Worm (Caenorhabditis elegans): ENCODE measurements around the gene F36H1.3.
A peak's percentile ranks its signal among the peaks of the same experiment; 100 is the strongest.

The F36H1.3 gene

DNA sequence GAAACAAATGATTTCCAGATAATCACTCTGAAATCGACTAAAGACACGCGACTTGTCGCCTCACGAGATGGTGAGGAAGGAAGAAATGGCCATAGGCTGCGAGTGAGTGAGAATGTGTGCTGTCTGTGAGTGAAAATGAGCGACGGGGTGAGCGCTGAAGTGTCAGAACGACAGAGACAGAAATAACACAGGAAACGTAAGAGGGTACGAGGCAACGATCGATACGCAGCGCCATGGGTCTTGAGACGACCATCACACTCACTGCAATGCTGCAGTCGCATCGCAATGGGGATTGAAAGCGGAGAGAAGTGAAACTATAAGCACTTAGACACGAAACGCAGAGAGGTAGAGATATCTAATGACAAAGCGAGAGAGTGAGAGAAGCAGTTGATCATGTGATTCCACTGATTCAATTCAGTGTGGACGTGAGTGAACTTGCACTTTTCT lies 32.9 kb downstream of the F36H1.3 start (continued):
- peak; percentile 60 to 86 for TF ChIP-seq hif-1 (tag; optimal IDR thresholded peaks at IDR 0.05)
- TF ChIP-seq Y75B8A.6 (GFP tag; IDR thresholded peaks at IDR 0.05), result no peak
- peak; percentile 92 for TF ChIP-seq nhr-25 (tag; optimal IDR thresholded peaks at IDR 0.05; ENCODE audit: borderline replicate concordance, insufficient read depth)
- TF ChIP-seq lsy-2 (tag; optimal IDR thresholded peaks at IDR 0.05), result peak; percentile 86 to 93
- peak; percentile 53 for TF ChIP-seq arid-1 (GFP tag; conservative IDR thresholded peaks at IDR 0.05)
- peak; percentile 82; the same call in 1 of the 2 replicates for TF ChIP-seq daf-19 (GFP tag; conservative IDR thresholded peaks at IDR 0.05)
- TF ChIP-seq ceh-20 (GFP tag; IDR thresholded peaks at IDR 0.05), result peak; percentile 89
- peak; percentile 89 for TF ChIP-seq nhr-42 (GFP tag; IDR thresholded peaks at IDR 0.05)
- peak; percentile 86 for TF ChIP-seq ctbp-1 (GFP tag; IDR thresholded peaks at IDR 0.05)
- peak; percentile 67 for TF ChIP-seq mes-2 (tag; optimal IDR thresholded peaks at IDR 0.05; ENCODE audit: poor library complexity, severe bottlenecking)
- peak; percentile 85 for TF ChIP-seq F37D6.2 (tag; optimal IDR thresholded peaks at IDR 0.05)
- TF ChIP-seq pqm-1 (tag; optimal IDR thresholded peaks at IDR 0.05), result peak; percentile 3
- peak; percentile 4 for TF ChIP-seq zip-2 (tag; optimal IDR thresholded peaks at IDR 0.05)
- TF ChIP-seq nhr-102 (tag; optimal IDR thresholded peaks at IDR 0.05), result peak; percentile 86
- TF ChIP-seq snpc-1.2 (GFP tag; IDR thresholded peaks at IDR 0.05), result peak; percentile 38; the same call in 1 of the 2 replicates
- TF ChIP-seq F44E2.7 (GFP tag; IDR thresholded peaks at IDR 0.05), result 0 out of 2 replicates have a peak, but pooled peaks have one; percentile 10
- peak; percentile 87 for TF ChIP-seq fkh-10 (GFP tag; optimal IDR thresholded peaks at IDR 0.05)
- TF ChIP-seq aha-1 (tag), result peak; percentile 99
- TF ChIP-seq jun-1 (tag; optimal IDR thresholded peaks at IDR 0.05), result peak; percentile 42
- TF ChIP-seq T20F7.1 (GFP tag; optimal IDR thresholded peaks at IDR 0.05), result peak; percentile 81
- TF ChIP-seq php-3 (GFP tag; IDR thresholded peaks at IDR 0.05), result 0 out of 2 replicates have a peak, but pooled peaks have one; percentile 26
- peak; percentile 93 for TF ChIP-seq nhr-6 (tag; optimal IDR thresholded peaks at IDR 0.05)
- peak; percentile 96 for TF ChIP-seq mep-1 (tag; optimal IDR thresholded peaks at IDR 0.05)
- TF ChIP-seq ceh-28 (tag; optimal IDR thresholded peaks at IDR 0.05), result peak; percentile 90
- TF ChIP-seq egl-27 (tag; optimal IDR thresholded peaks at IDR 0.05), result no peak
- TF ChIP-seq tag-97 (GFP tag; IDR thresholded peaks at IDR 0.05), result no peak
- no peak for TF ChIP-seq ceh-82 (tag; optimal IDR thresholded peaks at IDR 0.05)
- TF ChIP-seq F10B5.3 (tag; optimal IDR thresholded peaks at IDR 0.05), result no peak
- TF ChIP-seq spr-1 (tag; optimal IDR thresholded peaks at IDR 0.05), result peak; percentile 92
- peak; percentile 82 for TF ChIP-seq ztf-7 (tag; optimal IDR thresholded peaks at IDR 0.05)
- no peak for TF ChIP-seq madf-5 (GFP tag; IDR thresholded peaks at IDR 0.05)
- no peak for TF ChIP-seq saeg-2 (GFP tag; IDR thresholded peaks at IDR 0.05)
- TF ChIP-seq dmd-8 (GFP tag; IDR thresholded peaks at IDR 0.05), result 0 out of 2 replicates have a peak, but pooled peaks have one; percentile 20
- peak; percentile 96 for TF ChIP-seq rbr-2 (tag; optimal IDR thresholded peaks at IDR 0.05)
- peak; percentile 92 for TF ChIP-seq dve-1 (tag; optimal IDR thresholded peaks at IDR 0.05; ENCODE audit: insufficient read depth)

ce11 chrIV:11083609-11084008 lies 33.7 kb downstream of the F36H1.3 start, which contains the start of gene klc-1:
TSS of gene klc-1 (plus strand) at chrIV:11083735.
- TF ChIP-seq lin-38 (GFP tag; IDR thresholded peaks at IDR 0.05) (0 out of 2 replicates have a peak, but pooled peaks have one; percentile 21), lsy-2 (tag; optimal IDR thresholded peaks at IDR 0.05) (peak in 1 of 2 experiments; percentile 56), saeg-2 (GFP tag; IDR thresholded peaks at IDR 0.05) (no peak), dve-1 (tag; optimal IDR thresholded peaks at IDR 0.05; ENCODE audit: insufficient read depth) (no peak)

DNA sequence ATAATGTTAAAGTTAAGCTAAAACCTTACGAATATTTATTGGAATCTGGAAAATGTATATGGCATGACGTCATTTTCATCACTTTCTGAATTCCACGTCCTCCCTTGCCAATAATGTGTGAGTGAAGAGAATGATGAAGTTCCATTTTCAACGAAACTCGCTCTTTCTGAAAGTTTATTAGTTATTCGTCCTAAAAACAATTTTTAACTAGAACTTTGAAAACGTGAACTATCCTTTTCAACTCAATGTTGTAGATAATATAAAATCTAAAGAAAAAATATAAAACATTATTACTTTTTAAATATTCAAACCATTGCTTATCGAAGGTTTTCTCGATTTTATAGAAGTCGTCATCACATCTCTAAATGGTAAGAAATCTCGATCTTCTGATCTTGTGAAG lies 39.6 kb downstream of the F36H1.3 start, which contains the start of gene M7.7:
Gene M7.7 (plus strand): TSS at position 301 of the 400 bp plus-strand sequence.
- no peak for TF ChIP-seq mdt-29 (GFP tag; IDR thresholded peaks at IDR 0.05)
- no peak for TF ChIP-seq ctbp-1 (GFP tag; IDR thresholded peaks at IDR 0.05)
- no peak for TF ChIP-seq fos-1 (tag; optimal IDR thresholded peaks at IDR 0.05)
- TF ChIP-seq vab-7 (GFP tag; IDR thresholded peaks at IDR 0.05), result no peak
- no peak for TF ChIP-seq nhr-48 (tag; optimal IDR thresholded peaks at IDR 0.05)
- TF ChIP-seq hif-1 (tag; optimal IDR thresholded peaks at IDR 0.05), result no peak
- TF ChIP-seq unc-62 (GFP tag; optimal IDR thresholded peaks at IDR 0.05 in 1 of 2), result no peak
- TF ChIP-seq unc-62 (tag; optimal IDR thresholded peaks at IDR 0.05), result no peak
- no peak for TF ChIP-seq lin-1 (GFP tag; IDR thresholded peaks at IDR 0.05)
- no peak for TF ChIP-seq ztf-11 (tag; optimal IDR thresholded peaks at IDR 0.05)
- no peak for TF ChIP-seq tra-1 (GFP tag; IDR thresholded peaks at IDR 0.05)
- no peak for TF ChIP-seq ces-1 (GFP tag; optimal IDR thresholded peaks at IDR 0.05)
- TF ChIP-seq nhr-102 (tag; optimal IDR thresholded peaks at IDR 0.05), result no peak
- TF ChIP-seq zip-2 (tag; optimal IDR thresholded peaks at IDR 0.05), result no peak
- TF ChIP-seq ceh-44 (GFP tag; IDR thresholded peaks at IDR 0.05), result no peak
- TF ChIP-seq Y5F2A.4 (GFP tag; optimal IDR thresholded peaks at IDR 0.05), result no peak
- no peak for TF ChIP-seq nhr-76 (tag; optimal IDR thresholded peaks at IDR 0.05)
